Worm (Caenorhabditis elegans): ENCODE results near the gene T27E9.2.

ce11 chrIII:13462138-13462634 is at the start of gene T27E9.2, which contains the start of gene abcf-2:
- no peak for TF ChIP-seq med-1 (GFP tag; optimal IDR thresholded peaks at IDR 0.05; ENCODE audit: insufficient read depth)
- no peak for TF ChIP-seq flt-1 (GFP tag; IDR thresholded peaks at IDR 0.05)
- no peak for TF ChIP-seq klf-2 (GFP tag; conservative IDR thresholded peaks at IDR 0.05)
- no peak for TF ChIP-seq ref-1 (GFP tag; conservative IDR thresholded peaks at IDR 0.05)

Measured in whole organism, midembryonic.